Fruit fly (Drosophila melanogaster) whole organism, embryonic: Measurements from ENCODE around the gene CG8128.

ENCODE experiments used
- Atf-2 ChIP-seq: fragments of 200-800 bp; sonication (Bioruptor generic); optimal IDR thresholded peaks from 2 replicates; lab custom pipeline; 2016; ENCODE audit warnings: missing biosample characterization, missing genetic modification characterization
- CG10274 ChIP-seq: fragments of 200-800 bp; sonication (Bioruptor generic); optimal IDR thresholded peaks from 3 replicates; lab custom pipeline; 2017; ENCODE audit warnings: missing biosample characterization, mild to moderate bottlenecking, missing genetic modification characterization
- CG10654 ChIP-seq: fragments of 200-800 bp; sonication (Bioruptor generic); optimal IDR thresholded peaks from 2 replicates; lab custom pipeline; 2016; ENCODE audit warnings: missing biosample characterization, missing genetic modification characterization
- CG11560 ChIP-seq: fragments of 200-800 bp; sonication (Bioruptor generic); IDR thresholded peaks from 3 replicates; pipeline ENCODE4 v1.3.6; 2022; ENCODE audit warnings: missing biosample characterization, missing genetic modification characterization
- CG12659 ChIP-seq: fragments of 200-800 bp; sonication (Bioruptor generic); optimal IDR thresholded peaks from 3 replicates; lab custom pipeline; 2017; ENCODE audit warnings: mild to moderate bottlenecking, missing biosample characterization, missing genetic modification reagents, missing genetic modification characterization
- CG13287 ChIP-seq: fragments of 200-800 bp; sonication (Bioruptor generic); IDR thresholded peaks from 2 replicates; pipeline ENCODE4 v1.3.6; 2022; ENCODE audit warnings: missing biosample characterization, missing genetic modification characterization; ENCODE audit not compliant: partially characterized antibody
- CG13775 ChIP-seq: fragments of 200-800 bp; sonication (Bioruptor generic); optimal IDR thresholded peaks from 3 replicates; lab custom pipeline; 2017; ENCODE audit warnings: missing biosample characterization, mild to moderate bottlenecking, missing genetic modification characterization
- CG13894 ChIP-seq: fragments of 200-800 bp; sonication (Bioruptor generic); optimal IDR thresholded peaks from 3 replicates; lab custom pipeline; 2018; ENCODE audit warnings: missing biosample characterization, mild to moderate bottlenecking, missing genetic modification characterization, moderate library complexity
- CG18599 ChIP-seq: fragments of 200-800 bp; sonication (Bioruptor generic); optimal IDR thresholded peaks from 3 replicates; lab custom pipeline; 2017; ENCODE audit warnings: missing biosample characterization, missing genetic modification characterization, mild to moderate bottlenecking, moderate library complexity, missing genetic modification reagents
- CG2678 ChIP-seq: fragments of 200-800 bp; sonication (Bioruptor generic); optimal IDR thresholded peaks from 3 replicates; lab custom pipeline; 2019; ENCODE audit warnings: missing biosample characterization, mild to moderate bottlenecking, missing genetic modification characterization, moderate library complexity
- CG31365 ChIP-seq: fragments of 200-800 bp; sonication (Bioruptor generic); optimal IDR thresholded peaks from 2 replicates; lab custom pipeline; 2018; ENCODE audit warnings: missing biosample characterization, mild to moderate bottlenecking, missing genetic modification characterization
- CG34422 ChIP-seq: fragments of 200-800 bp; sonication (Bioruptor generic); IDR thresholded peaks from 3 replicates; pipeline ENCODE4 v1.3.6; 2022; ENCODE audit warnings: missing biosample characterization, missing genetic modification characterization
- CG3726 ChIP-seq: fragments of 200-800 bp; sonication (Bioruptor generic); IDR thresholded peaks from 3 replicates; pipeline ENCODE4, ENCODE4 v1.3.6; 2022; ENCODE audit warnings: missing biosample characterization, missing genetic modification characterization
- CG3838 ChIP-seq: fragments of 200-800 bp; sonication (Bioruptor generic); optimal IDR thresholded peaks from 3 replicates; lab custom pipeline; 2016; ENCODE audit warnings: missing biosample characterization, missing genetic modification characterization
- CG4404 ChIP-seq: fragments of 200-800 bp; sonication (Bioruptor generic); IDR thresholded peaks from 2 replicates; pipeline ENCODE4 v1.3.6; 2022; ENCODE audit warnings: missing biosample characterization, missing genetic modification characterization
- CG5953 ChIP-seq: fragments of 200-800 bp; sonication (Bioruptor generic); IDR thresholded peaks from 2 replicates; pipeline ENCODE4 v1.3.6; 2022; ENCODE audit warnings: missing biosample characterization, missing genetic modification characterization
- CG8089 ChIP-seq: fragments of 200-800 bp; sonication (Bioruptor generic); optimal IDR thresholded peaks from 3 replicates; lab custom pipeline; 2016; ENCODE audit warnings: missing biosample characterization, missing genetic modification characterization
- CrebB ChIP-seq: fragments of 200-800 bp; sonication (Bioruptor generic); optimal IDR thresholded peaks from 3 replicates; lab custom pipeline; 2018; ENCODE audit warnings: missing biosample characterization, mild to moderate bottlenecking, missing genetic modification characterization
- Dip2 ChIP-seq: fragments of 200-800 bp; sonication (Bioruptor generic); IDR thresholded peaks from 2 replicates; pipeline ENCODE4 v1.3.6; 2022; ENCODE audit warnings: missing biosample characterization, missing genetic modification characterization
- Dip3 ChIP-seq: fragments of 200-800 bp; sonication (Bioruptor generic); optimal IDR thresholded peaks from 3 replicates; lab custom pipeline; 2016; ENCODE audit warnings: missing biosample characterization, missing genetic modification characterization
- HmgZ ChIP-seq: fragments of 200-800 bp; sonication (Bioruptor generic); optimal IDR thresholded peaks from 2 replicates; lab custom pipeline; 2018; ENCODE audit warnings: missing biosample characterization, mild to moderate bottlenecking, missing genetic modification characterization
- Hmx ChIP-seq: fragments of 200-800 bp; sonication (Bioruptor generic); optimal IDR thresholded peaks from 2 replicates; lab custom pipeline; 2016; ENCODE audit warnings: missing biosample characterization, missing genetic modification characterization
- Max ChIP-seq: fragments of 200-800 bp; sonication (Bioruptor generic); optimal IDR thresholded peaks from 2 replicates; lab custom pipeline; 2016; ENCODE audit warnings: missing biosample characterization, mild to moderate bottlenecking, missing genetic modification characterization
- Meics ChIP-seq: fragments of 200-800 bp; sonication (Bioruptor generic); optimal IDR thresholded peaks from 2 replicates; lab custom pipeline; 2017; ENCODE audit warnings: missing biosample characterization, mild to moderate bottlenecking, missing genetic modification characterization
- Poxn ChIP-seq: fragments of 200-800 bp; sonication (Bioruptor generic); IDR thresholded peaks from 2 replicates; pipeline ENCODE4 v1.3.6; 2022; ENCODE audit warnings: missing biosample characterization, missing genetic modification characterization
- Stat92E ChIP-seq, 3 experiments: fragments of >200 bp in 2 of 3; fragments of 200-800 bp in 1 of 3; sonication (Bioruptor generic) in 1 of 3; optimal IDR thresholded peaks; 2 replicates each; lab custom pipeline; 2017 to 2019; ENCODE audit warnings: missing biosample characterization in 3 of 3, missing genetic modification characterization in 3 of 3, mild to moderate bottlenecking in 1 of 3, moderate library complexity in 1 of 3
- Trl ChIP-seq, 3 experiments: fragments of >200 bp in 2 of 3; fragments of 200-800 bp in 1 of 3; sonication (Bioruptor generic) in 1 of 3; optimal IDR thresholded peaks; 2 replicates in 1 of 3; 3 replicates in 2 of 3; lab custom pipeline; 2016 to 2017; ENCODE audit warnings: missing biosample characterization in 1 of 3, missing genetic modification characterization in 1 of 3
- abd-A ChIP-seq: fragments of 200-800 bp; sonication (Bioruptor generic); optimal IDR thresholded peaks from 3 replicates; lab custom pipeline; 2019; ENCODE audit warnings: missing biosample characterization, mild to moderate bottlenecking, missing genetic modification characterization, moderate library complexity
- br ChIP-seq: fragments of >200 bp; optimal IDR thresholded peaks from 2 replicates; lab custom pipeline; 2017
- corto ChIP-seq: fragments of 200-800 bp; sonication (Bioruptor generic); optimal IDR thresholded peaks from 2 replicates; lab custom pipeline; 2016; ENCODE audit warnings: missing biosample characterization, mild to moderate bottlenecking, missing genetic modification characterization, moderate library complexity
- dan ChIP-seq: fragments of 200-800 bp; sonication (Bioruptor generic); IDR thresholded peaks from 2 replicates; pipeline ENCODE4 v1.3.6; 2022; ENCODE audit warnings: missing biosample characterization, missing genetic modification characterization
- dmrt11E ChIP-seq: fragments of 200-800 bp; sonication (Bioruptor generic); optimal IDR thresholded peaks from 3 replicates; lab custom pipeline; 2018; ENCODE audit warnings: missing biosample characterization, mild to moderate bottlenecking, missing genetic modification characterization, moderate library complexity
- emc ChIP-seq: fragments of 200-800 bp; sonication (Bioruptor generic); optimal IDR thresholded peaks from 2 replicates; lab custom pipeline; 2016; ENCODE audit warnings: missing biosample characterization, missing genetic modification characterization
- ems ChIP-seq: fragments of 200-800 bp; sonication (Bioruptor generic); optimal IDR thresholded peaks from 3 replicates; lab custom pipeline; 2016; ENCODE audit warnings: missing biosample characterization, missing genetic modification characterization
- fd102C ChIP-seq: fragments of 200-800 bp; sonication (Bioruptor generic); optimal IDR thresholded peaks from 2 replicates; lab custom pipeline; 2018; ENCODE audit warnings: missing biosample characterization, mild to moderate bottlenecking, missing genetic modification characterization, moderate library complexity
- fd3F ChIP-seq: fragments of 200-800 bp; sonication (Bioruptor generic); optimal IDR thresholded peaks from 2 replicates; lab custom pipeline; 2018; ENCODE audit warnings: missing biosample characterization, mild to moderate bottlenecking, missing genetic modification characterization, moderate library complexity
- fd96Cb ChIP-seq: fragments of 200-800 bp; sonication (Bioruptor generic); optimal IDR thresholded peaks from 2 replicates; lab custom pipeline; 2018; ENCODE audit warnings: missing biosample characterization, mild to moderate bottlenecking, missing genetic modification characterization, moderate library complexity
- fru ChIP-seq: fragments of >200 bp; optimal IDR thresholded peaks from 2 replicates; lab custom pipeline; 2017
- gce ChIP-seq: fragments of 200-800 bp; sonication (Bioruptor generic); IDR thresholded peaks from 3 replicates; pipeline ENCODE4 v1.3.6; 2022; ENCODE audit warnings: missing biosample characterization, missing genetic modification characterization
- jigr1 ChIP-seq: fragments of 200-800 bp; sonication (Bioruptor generic); IDR thresholded peaks from 3 replicates; pipeline ENCODE4 v1.3.6; 2022; ENCODE audit warnings: missing biosample characterization, missing genetic modification characterization
- ken ChIP-seq: fragments of 200-800 bp; sonication (Bioruptor generic); IDR thresholded peaks from 3 replicates; pipeline ENCODE4 v1.3.6; 2022; ENCODE audit warnings: missing biosample characterization, missing genetic modification characterization
- mld ChIP-seq: fragments of 200-800 bp; sonication (Bioruptor generic); IDR thresholded peaks from 3 replicates; pipeline ENCODE4 v1.3.6; 2022; ENCODE audit warnings: missing biosample characterization, missing genetic modification characterization; ENCODE audit not compliant: partially characterized antibody
- otp ChIP-seq: fragments of 200-800 bp; sonication (Bioruptor generic); IDR thresholded peaks from 3 replicates; pipeline ENCODE4, ENCODE4 v1.3.6; 2022; ENCODE audit warnings: missing biosample characterization, missing genetic modification characterization
- pho ChIP-seq: fragments of 200-800 bp; sonication (Bioruptor generic); optimal IDR thresholded peaks from 2 replicates; lab custom pipeline; 2016; ENCODE audit warnings: missing biosample characterization, missing genetic modification characterization
- pzg ChIP-seq: fragments of 200-800 bp; sonication (Bioruptor generic); optimal IDR thresholded peaks from 3 replicates; lab custom pipeline; 2018; ENCODE audit warnings: missing biosample characterization, mild to moderate bottlenecking, missing genetic modification characterization, moderate library complexity
- schlank ChIP-seq: fragments of 200-800 bp; sonication (Bioruptor generic); optimal IDR thresholded peaks from 2 replicates; lab custom pipeline; 2018; ENCODE audit warnings: missing biosample characterization, mild to moderate bottlenecking, missing genetic modification characterization
- sens-2 ChIP-seq: fragments of 200-800 bp; sonication (Bioruptor generic); IDR thresholded peaks from 2 replicates; pipeline ENCODE4 v1.3.6; 2022; ENCODE audit warnings: missing biosample characterization, missing genetic modification characterization
- sim ChIP-seq: fragments of 200-800 bp; sonication (Bioruptor generic); IDR thresholded peaks from 2 replicates; pipeline ENCODE4 v1.3.6; 2022; ENCODE audit warnings: missing biosample characterization, missing genetic modification characterization
- so ChIP-seq: fragments of 200-800 bp; sonication (Bioruptor generic); IDR thresholded peaks from 3 replicates; pipeline ENCODE4 v1.3.6; 2022; ENCODE audit warnings: missing biosample characterization, missing genetic modification characterization
- tin ChIP-seq: fragments of 200-800 bp; sonication (Bioruptor generic); optimal IDR thresholded peaks from 3 replicates; lab custom pipeline; 2016; ENCODE audit warnings: missing biosample characterization, missing genetic modification characterization
- tx ChIP-seq: fragments of 200-800 bp; sonication (Bioruptor generic); optimal IDR thresholded peaks from 2 replicates; lab custom pipeline; 2016; ENCODE audit warnings: missing biosample characterization, missing genetic modification characterization

CG8128 gene

dm6 chrX:15738890-15739550, 41.7 kb downstream of the CG8128 start, which contains the start of the genes CG11679 and CG8206 (continued):
- TF ChIP-seq CG10654 (GFP tag; lab: Kevin White, UChicago) (no peak), CrebB (tag; lab: Kevin White, UChicago) (no peak), Trl (optimal IDR thresholded peaks at IDR 0.05; lab: Kevin White, UChicago) (no peak), Trl (GFP tag; optimal IDR thresholded peaks at IDR 0.05; lab: Kevin White, UChicago) (peak; percentile 23), fru (lab: Kevin White, UChicago) (no peak), ken (GFP tag; lab: Robert Waterston, UW) (no peak), gce (GFP tag; lab: Robert Waterston, UW) (no peak), Dip2 (GFP tag; lab: Robert Waterston, UW) (no peak), CG8089 (GFP tag; lab: Kevin White, UChicago) (no peak), dmrt11E (tag; lab: Kevin White, UChicago) (peak; percentile 32), schlank (tag; lab: Kevin White, UChicago) (no peak), br (no peak), fd96Cb (tag; lab: Kevin White, UChicago) (no peak), CG13287 (GFP tag; lab: Robert Waterston, UW) (peak; percentile 45), fd102C (GFP tag; lab: Kevin White, UChicago) (no peak), sens-2 (GFP tag; lab: Robert Waterston, UW) (no peak), HmgZ (tag; lab: Kevin White, UChicago) (peak; percentile 57), Meics (GFP tag; lab: Kevin White, UChicago) (peak; percentile 43), CG3726 (GFP tag; lab: Robert Waterston, UW) (no peak), Dip3 (GFP tag; lab: Kevin White, UChicago) (peak; percentile 38), CG13775 (peak; percentile 37), Atf-2 (GFP tag; lab: Kevin White, UChicago) (peak; percentile 31), pho (GFP tag; lab: Kevin White, UChicago) (peak; percentile 18), fd3F (GFP tag; lab: Kevin White, UChicago) (no peak), CG31365 (tag; lab: Kevin White, UChicago) (no peak), Max (GFP tag; lab: Kevin White, UChicago) (peak; percentile 24), CG2678 (peak; percentile 60), otp (GFP tag; lab: Robert Waterston, UW) (no peak), emc (no peak), so (GFP tag; lab: Robert Waterston, UW) (no peak), tx (GFP tag; lab: Kevin White, UChicago) (peak; percentile 41), CG34422 (peak; percentile 55; the same call in 1 of the 3 replicates), abd-A (tag; lab: Kevin White, UChicago) (no peak), sim (no peak), Poxn (GFP tag; lab: Robert Waterston, UW) (no peak), CG13894 (tag; lab: Kevin White, UChicago) (peak; percentile 6), mld (no peak), Hmx (no peak), dan (GFP tag; lab: Robert Waterston, UW) (no peak), CG18599 (no peak), tin (GFP tag; lab: Kevin White, UChicago) (peak; percentile 6), pzg (peak; percentile 54), CG10274 (GFP tag; lab: Kevin White, UChicago) (no peak), ems (GFP tag; lab: Kevin White, UChicago) (no peak), CG3838 (GFP tag; lab: Kevin White, UChicago) (no peak), CG12659 (GFP tag; lab: Kevin White, UChicago) (peak; percentile 2), CG4404 (GFP tag; lab: Robert Waterston, UW) (peak; percentile 27; the same call in 1 of the 2 replicates), corto (GFP tag; lab: Kevin White, UChicago) (no peak), jigr1 (GFP tag; lab: Robert Waterston, UW) (no peak), CG11560 (tag; lab: Robert Waterston, UW) (no peak), Stat92E (GFP tag; optimal IDR thresholded peaks at IDR 0.05; lab: Kevin White, UChicago) (no peak), CG5953 (GFP tag; lab: Robert Waterston, UW) (no peak)
